Worm (Caenorhabditis elegans): ENCODE data around the gene igcm-4.

The igcm-4 gene

ce11 chrX:2018848-2019247 lies 27.3 kb downstream of the igcm-4 start, which contains the start of gene Y102A11A.3:
Gene Y102A11A.3, plus strand, starts transcription at chrX:2019148.
- TF ChIP-seq unc-62 (GFP tag; optimal IDR thresholded peaks at IDR 0.05), result no peak

DNA sequence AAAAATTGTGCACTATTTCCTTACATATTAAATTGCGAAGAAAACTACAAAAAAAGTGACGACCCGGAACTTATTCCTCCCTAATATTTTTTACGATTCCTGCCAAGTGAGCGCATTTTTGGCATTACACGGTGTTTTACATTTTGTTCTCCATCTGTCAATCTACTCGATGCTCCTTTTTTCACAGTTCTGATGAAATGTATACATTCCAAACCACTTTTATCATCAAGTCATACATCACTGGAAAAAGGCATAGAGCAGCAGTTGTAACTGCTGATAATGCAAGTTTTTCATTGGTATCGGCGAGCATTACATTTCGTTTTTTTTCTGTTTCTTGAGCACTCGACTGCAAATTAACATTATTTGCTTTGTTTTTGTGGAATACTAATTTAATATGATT lies 27.9 kb downstream of the igcm-4 start:
- TF ChIP-seq unc-62 (GFP tag; optimal IDR thresholded peaks at IDR 0.05), result no peak

DNA sequence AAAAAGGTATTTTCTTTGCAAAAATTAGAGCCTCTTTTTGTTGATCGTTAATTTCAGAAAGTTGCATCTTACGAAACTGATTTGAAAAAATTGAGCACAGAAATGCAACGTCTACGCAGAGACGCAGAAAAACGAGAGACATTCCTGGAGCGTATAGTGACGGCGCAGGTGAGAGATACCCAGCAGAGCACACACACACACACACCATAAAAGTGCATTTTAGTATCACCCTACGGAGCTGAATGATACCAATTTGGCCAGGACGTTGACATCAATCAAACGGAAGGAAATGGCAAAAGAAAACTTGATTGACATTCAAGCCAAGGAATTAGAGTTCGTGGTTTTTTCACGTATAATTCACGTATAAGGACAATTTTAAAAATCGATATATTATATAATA lies 31.6 kb downstream of the igcm-4 start:
- no peak for TF ChIP-seq unc-62 (GFP tag; optimal IDR thresholded peaks at IDR 0.05)

DNA sequence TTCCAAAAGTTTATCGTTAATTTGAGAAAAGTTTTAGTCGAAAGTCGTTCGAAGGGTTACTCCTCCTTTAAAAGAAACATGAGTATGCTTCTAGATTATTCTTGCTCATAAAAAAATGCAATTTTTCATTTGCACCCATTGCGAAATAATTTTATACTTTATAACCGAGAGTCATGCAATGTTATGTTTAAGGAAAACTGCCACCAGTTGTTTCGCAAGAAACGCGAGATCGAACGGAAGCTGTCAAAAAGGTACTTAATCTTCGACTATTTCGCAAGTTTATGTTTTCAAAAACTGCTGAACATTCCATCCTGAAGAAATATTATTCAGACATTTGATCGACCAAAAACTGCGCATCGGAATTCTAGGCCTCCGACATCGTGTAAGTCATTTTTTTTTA lies 32.2 kb downstream of the igcm-4 start:
- TF ChIP-seq unc-62 (GFP tag; optimal IDR thresholded peaks at IDR 0.05), result no peak

DNA sequence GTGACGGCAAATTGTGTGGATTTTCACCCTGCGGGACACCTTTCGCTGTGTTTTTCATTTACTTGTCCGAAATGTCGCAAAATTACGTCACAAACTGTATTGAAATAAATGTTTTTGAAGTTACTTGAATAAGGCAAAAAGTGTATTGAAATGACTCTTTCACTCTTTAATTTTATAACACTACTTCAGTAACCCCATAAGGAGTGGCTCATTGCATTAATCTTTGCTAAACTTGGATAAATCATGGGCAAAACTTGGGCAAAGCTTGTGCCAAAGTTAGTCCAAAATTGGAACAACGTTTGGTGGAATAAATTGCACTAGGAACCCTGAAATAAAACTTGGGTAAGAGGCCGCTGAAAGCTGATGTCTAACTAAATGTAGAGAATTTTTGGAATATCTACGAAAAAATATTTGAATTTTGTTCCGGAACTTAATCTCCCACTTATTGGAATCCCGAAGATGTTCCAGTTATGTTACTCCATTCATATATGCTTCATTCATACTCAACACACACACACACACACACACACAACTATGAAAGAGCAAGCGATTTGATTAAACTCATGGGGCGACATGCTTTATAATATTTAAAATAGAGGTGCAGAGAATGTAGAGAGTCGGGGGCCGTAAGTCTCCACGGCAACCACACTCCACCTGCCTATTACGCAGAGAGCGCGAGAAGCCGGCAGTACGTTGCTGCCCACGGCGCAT lies 33.5 kb downstream of the igcm-4 start, which contains the start of gene Y102A11A.9:
Gene Y102A11A.9, plus strand, starts transcription at position 661 of the 711 bp plus-strand sequence.
- no peak for TF ChIP-seq unc-62 (GFP tag; optimal IDR thresholded peaks at IDR 0.05)

DNA sequence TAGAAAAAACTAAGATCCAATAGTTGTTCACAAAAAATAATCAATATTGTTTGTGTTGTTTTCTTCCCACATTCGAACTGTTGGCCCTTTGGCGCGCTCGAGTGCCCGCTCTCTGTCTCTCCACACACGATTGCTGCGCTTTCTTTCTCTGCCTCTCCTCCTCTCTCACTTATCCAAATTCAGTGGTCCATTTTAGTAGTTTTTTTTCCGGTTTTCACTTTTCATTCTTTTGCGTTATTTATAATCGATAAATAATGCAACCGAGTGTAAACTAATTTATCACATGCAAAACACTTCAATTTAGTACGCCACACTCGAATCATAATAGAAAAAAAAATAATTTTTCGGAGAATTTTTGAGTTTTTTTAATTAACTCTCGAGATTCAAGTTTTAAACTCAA lies 45.6 kb downstream of the igcm-4 start:
- no peak for TF ChIP-seq unc-62 (GFP tag; optimal IDR thresholded peaks at IDR 0.05)

DNA sequence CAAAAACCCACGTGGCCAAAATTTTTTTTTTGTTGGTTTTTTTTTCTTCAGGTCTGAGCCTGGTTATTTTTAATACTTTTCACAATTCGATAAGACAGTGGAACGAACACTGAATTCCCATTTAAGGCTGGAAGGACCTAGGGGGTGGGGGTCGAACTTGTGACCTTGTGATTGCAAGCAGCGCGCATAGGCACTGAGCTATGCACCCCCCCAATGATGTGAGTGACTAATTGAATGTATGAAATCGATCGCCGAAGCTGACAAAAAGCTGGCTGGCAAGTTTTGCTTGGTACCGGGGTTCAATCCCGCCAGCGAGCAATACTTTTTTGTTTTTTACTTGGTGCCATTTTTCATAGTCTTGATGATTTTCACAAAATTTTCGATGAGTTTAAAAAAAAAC lies 47.3 kb downstream of the igcm-4 start:
- no peak for TF ChIP-seq unc-62 (GFP tag; optimal IDR thresholded peaks at IDR 0.05)

ce11 chrX:1997934-1998333 lies 48.2 kb downstream of the igcm-4 start, which contains the start of gene Y40A1A.3:
Gene Y40A1A.3, minus strand, starts transcription at chrX:1998034.
- TF ChIP-seq unc-62 (GFP tag; optimal IDR thresholded peaks at IDR 0.05), result no peak

ce11 chrX:1990434-1990833 lies 55.7 kb downstream of the igcm-4 start, which contains the start of gene Y40A1A.2:
Gene Y40A1A.2, plus strand, starts transcription at chrX:1990734.
- no peak for TF ChIP-seq unc-62 (GFP tag; optimal IDR thresholded peaks at IDR 0.05)

DNA sequence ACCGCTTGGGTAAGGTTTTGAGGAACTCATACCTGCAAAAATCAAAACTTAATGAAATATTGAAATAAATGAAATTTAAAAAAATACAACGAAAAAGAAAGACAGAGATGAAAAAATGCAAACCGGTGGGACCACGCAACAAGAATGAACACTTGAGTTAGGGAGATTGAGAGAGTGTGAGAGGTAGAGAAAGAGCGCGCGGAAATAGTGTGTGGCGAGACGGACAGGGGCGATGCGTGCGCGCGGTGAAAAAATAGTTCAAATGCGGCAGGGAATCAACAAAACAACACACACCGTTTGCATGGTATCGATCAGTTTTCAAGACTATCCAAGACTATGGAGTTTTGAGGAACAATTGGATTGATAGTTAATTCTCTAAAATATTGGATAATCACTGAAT lies 56.6 kb downstream of the igcm-4 start, which contains the start of gene meg-3:
Gene meg-3, minus strand, starts transcription at position 32 of the 400 bp plus-strand sequence.
- TF ChIP-seq unc-62 (GFP tag; optimal IDR thresholded peaks at IDR 0.05), result no peak
